Worm (Caenorhabditis elegans): ENCODE measurements around the gene ZK185.1.

- TF ChIP-seq vab-15 (tag; optimal IDR thresholded peaks at IDR 0.05): no peak
- no peak for TF ChIP-seq unc-86 (tag; optimal IDR thresholded peaks at IDR 0.05)
- no peak for TF ChIP-seq efl-3 (GFP tag; optimal IDR thresholded peaks at IDR 0.05)
- no peak for TF ChIP-seq ceh-82 (tag; optimal IDR thresholded peaks at IDR 0.05)
- no peak for TF ChIP-seq ztf-4 (tag; optimal IDR thresholded peaks at IDR 0.05)
These were observed 22.3 kb upstream of the ZK185.1 start for ce11 chrIV:4526028-4526427.

Measured in whole organism, L1 larva.